Fruit fly (Drosophila melanogaster): Measurements from ENCODE around the gene Coprox.

DNA sequence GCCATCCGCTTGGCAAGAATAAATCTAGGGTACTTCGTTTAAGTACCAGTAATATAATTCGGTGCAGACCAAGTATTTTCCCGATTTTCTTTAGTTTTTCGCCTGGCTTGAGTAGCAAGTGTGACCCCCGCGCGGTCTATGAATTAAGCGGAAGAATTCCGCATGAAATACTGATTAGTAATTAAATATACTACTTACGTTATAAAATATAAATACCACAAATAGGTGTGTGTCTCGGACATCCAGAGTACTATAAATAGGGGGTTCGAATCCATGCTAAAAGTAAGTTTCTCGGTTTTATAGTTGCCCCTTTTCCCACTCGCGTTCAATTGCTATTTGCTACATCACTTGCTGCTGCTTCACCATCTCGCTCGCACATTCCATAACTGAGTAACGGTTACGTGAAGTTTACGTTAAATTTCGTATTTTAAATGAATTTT, 7.4 kb downstream of the Coprox start, which contains the start of gene snRNP-U1-70K:
- no peak for TF ChIP-seq psq (optimal IDR thresholded peaks at IDR 0.05)
- no peak for TF ChIP-seq usp (GFP tag; optimal IDR thresholded peaks at IDR 0.05)
- TF ChIP-seq pan (optimal IDR thresholded peaks at IDR 0.05) = no peak

Measured in whole organism.